Fruit fly (Drosophila melanogaster) S2 (cell line): ENCODE measurements around the gene Mtp.

Experiments
- CG8478 ChIP-seq: fragments of >200 bp; optimal IDR thresholded peaks from 2 replicates; lab custom pipeline; 2018
- CTCF ChIP-seq, 2 experiments: fragments of >200 bp; optimal IDR thresholded peaks; 2 replicates each; lab custom pipeline; 2018

DNA sequence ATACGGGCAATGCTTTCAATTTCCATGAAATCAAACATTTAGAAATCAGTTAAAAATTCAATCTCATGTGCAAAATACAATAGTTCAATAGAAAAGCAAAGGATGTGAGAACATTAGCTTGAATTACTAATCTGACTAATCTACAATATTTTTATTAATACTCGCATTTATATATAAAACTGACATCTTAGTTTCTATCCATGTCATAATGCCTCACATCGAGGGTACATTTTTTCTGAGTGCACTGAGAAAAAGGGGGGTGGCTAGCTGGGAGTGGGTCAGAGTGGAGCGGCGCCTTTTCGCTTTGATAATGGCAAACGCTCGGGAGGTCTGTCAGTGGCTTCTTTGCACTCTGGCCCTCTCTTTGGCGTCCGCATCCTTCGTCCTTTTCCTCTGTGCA, 28.6 kb upstream of the Mtp start:
- no peak for TF ChIP-seq CG8478 (lab: Kevin White, UChicago)
- no peak for TF ChIP-seq CTCF (optimal IDR thresholded peaks at IDR 0.05; lab: Kevin White, UChicago)
